Worm (Caenorhabditis elegans): ENCODE data around the gene C24B9.3.

Gene C24B9.3

DNA sequence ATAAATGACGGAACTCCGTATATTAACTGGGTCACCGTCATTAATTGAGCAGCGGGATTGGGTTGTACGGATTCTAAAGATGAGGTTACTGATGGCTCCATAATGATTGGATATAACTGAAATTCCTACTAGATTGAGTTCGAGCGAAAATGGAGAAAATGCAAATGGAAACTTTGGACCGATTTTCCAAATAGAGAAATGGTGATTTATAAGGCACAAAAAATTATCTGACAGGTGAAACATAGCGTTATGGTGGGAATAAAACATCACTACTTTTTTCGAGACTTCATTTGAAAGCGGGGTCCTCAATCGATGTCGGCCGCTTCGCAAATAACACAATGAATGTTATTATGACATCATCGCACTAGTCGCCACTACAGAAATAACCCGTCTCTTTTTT lies 11.2 kb upstream of the C24B9.3 start, which contains the start of gene srg-60:
TSS of gene srg-60 (minus strand) at position 101 of the 400 bp plus-strand sequence.
- TF ChIP-seq madf-2 (tag; optimal IDR thresholded peaks at IDR 0.05) (no peak), C08G9.2 (tag; optimal IDR thresholded peaks at IDR 0.05) (no peak), lim-6 (tag; optimal IDR thresholded peaks at IDR 0.05) (no peak), ttx-3 (tag; optimal IDR thresholded peaks at IDR 0.05) (no peak), nhr-11 (tag; optimal IDR thresholded peaks at IDR 0.05) (no peak), pha-2 (tag; optimal IDR thresholded peaks at IDR 0.05) (no peak), fkh-6 (tag; optimal IDR thresholded peaks at IDR 0.05) (no peak), ztf-16 (tag; optimal IDR thresholded peaks at IDR 0.05) (no peak), unc-42 (tag; optimal IDR thresholded peaks at IDR 0.05) (no peak), ceh-9 (tag; optimal IDR thresholded peaks at IDR 0.05) (no peak), hlh-13 (GFP tag; optimal IDR thresholded peaks at IDR 0.05) (no peak), fkh-10 (GFP tag; optimal IDR thresholded peaks at IDR 0.05) (no peak), tbx-2 (tag; optimal IDR thresholded peaks at IDR 0.05) (no peak), zip-5 (tag; optimal IDR thresholded peaks at IDR 0.05) (no peak), nfya-1 (tag; optimal IDR thresholded peaks at IDR 0.05) (no peak), dmd-4 (tag; optimal IDR thresholded peaks at IDR 0.05; ENCODE audit: borderline replicate concordance) (no peak), nhr-232 (tag; optimal IDR thresholded peaks at IDR 0.05) (no peak), sox-4 (tag; optimal IDR thresholded peaks at IDR 0.05) (no peak)

DNA sequence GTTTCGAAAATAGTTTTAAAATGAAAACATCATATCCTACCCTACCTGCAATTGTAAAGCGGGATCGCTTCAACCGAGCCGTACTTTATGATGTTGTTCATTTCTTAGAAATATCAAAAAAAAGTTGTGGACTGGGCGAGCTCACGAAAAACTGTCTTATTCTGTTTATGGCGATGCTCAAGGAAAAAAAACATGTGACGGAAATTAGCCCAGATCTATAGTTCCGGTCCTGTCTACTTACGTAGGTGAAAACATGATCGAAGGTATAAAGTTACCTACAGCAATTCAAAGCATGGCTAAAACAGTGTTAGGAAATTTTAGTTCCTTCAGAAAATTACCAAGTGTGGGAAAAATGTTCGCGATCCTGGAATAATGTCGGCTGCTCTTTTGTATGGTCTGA lies 9.4 kb upstream of the C24B9.3 start, which contains the start of gene srt-27:
TSS of gene srt-27 (minus strand) at position 101 of the 400 bp plus-strand sequence.
- TF ChIP-seq dve-1 (tag; optimal IDR thresholded peaks at IDR 0.05) (no peak), ceh-45 (GFP tag; IDR thresholded peaks at IDR 0.05) (no peak), unc-55 (GFP tag; optimal IDR thresholded peaks at IDR 0.05) (no peak), ceh-34 (tag; optimal IDR thresholded peaks at IDR 0.05) (no peak), rnt-1 (tag; optimal IDR thresholded peaks at IDR 0.05) (no peak), che-1 (tag; optimal IDR thresholded peaks at IDR 0.05) (no peak), ztf-16 (tag; optimal IDR thresholded peaks at IDR 0.05) (no peak), T23F11.4 (GFP tag; optimal IDR thresholded peaks at IDR 0.05) (no peak), ceh-22 (tag; optimal IDR thresholded peaks at IDR 0.05) (no peak), pha-4 (tag; optimal IDR thresholded peaks at IDR 0.05) (no peak), gmeb-2 (tag; optimal IDR thresholded peaks at IDR 0.05) (no peak), elt-2 (tag; optimal IDR thresholded peaks at IDR 0.05) (no peak), hlh-15 (tag; optimal IDR thresholded peaks at IDR 0.05) (no peak)

ce11 chrV:2718688-2719185 lies 7.3 kb upstream of the C24B9.3 start, which contains the start of gene srt-29:
TSS of gene srt-29 (minus strand) at chrV:2719135.
- TF ChIP-seq pha-2 (tag; optimal IDR thresholded peaks at IDR 0.05), result no peak
- no peak for TF ChIP-seq Y22D7AL.16 (tag; optimal IDR thresholded peaks at IDR 0.05)
- TF ChIP-seq C08G9.2 (tag; optimal IDR thresholded peaks at IDR 0.05), result peak; percentile 7
- TF ChIP-seq lin-11 (tag; optimal IDR thresholded peaks at IDR 0.05), result no peak
- no peak for TF ChIP-seq dve-1 (tag; optimal IDR thresholded peaks at IDR 0.05)

DNA sequence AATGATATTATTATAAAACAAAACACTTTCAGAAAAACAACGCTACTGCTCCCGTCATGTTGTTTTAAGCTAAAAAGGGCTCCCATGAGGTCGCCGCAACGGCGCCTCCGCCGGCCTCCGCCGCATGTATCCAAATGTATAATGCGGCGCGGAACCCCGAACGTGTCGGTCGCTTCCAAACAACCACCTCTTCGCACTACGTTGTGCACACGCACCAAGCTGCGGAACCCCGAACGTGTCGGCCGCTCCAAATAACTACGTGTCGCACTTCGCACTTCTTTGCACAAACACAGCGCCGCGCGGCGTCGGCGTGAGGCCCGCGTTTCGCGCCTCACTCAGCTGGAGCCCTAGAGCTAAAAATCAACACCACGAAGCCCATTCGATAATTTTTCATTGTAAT lies 5.5 kb upstream of the C24B9.3 start:
- TF ChIP-seq nhr-232 (tag; optimal IDR thresholded peaks at IDR 0.05), result no peak
- no peak for TF ChIP-seq elt-4 (tag; optimal IDR thresholded peaks at IDR 0.05)
- no peak for TF ChIP-seq hlh-8 (tag; optimal IDR thresholded peaks at IDR 0.05)
- TF ChIP-seq ceh-45 (GFP tag; IDR thresholded peaks at IDR 0.05), result no peak
- no peak for TF ChIP-seq ceh-34 (tag; optimal IDR thresholded peaks at IDR 0.05)
- TF ChIP-seq pha-4 (tag; optimal IDR thresholded peaks at IDR 0.05), result no peak
- no peak for TF ChIP-seq elt-2 (tag; optimal IDR thresholded peaks at IDR 0.05)
- no peak for TF ChIP-seq pqm-1 (tag; optimal IDR thresholded peaks at IDR 0.05)
- no peak for TF ChIP-seq Y22D7AL.16 (tag; optimal IDR thresholded peaks at IDR 0.05)
- no peak for TF ChIP-seq fkh-6 (tag; optimal IDR thresholded peaks at IDR 0.05)
- no peak for TF ChIP-seq tbx-7 (tag; optimal IDR thresholded peaks at IDR 0.05)
- TF ChIP-seq ahr-1 (tag; optimal IDR thresholded peaks at IDR 0.05), result no peak
- no peak for TF ChIP-seq ceh-19 (GFP tag; optimal IDR thresholded peaks at IDR 0.05)
- no peak for TF ChIP-seq F13H6.1 (tag; optimal IDR thresholded peaks at IDR 0.05)
- no peak for TF ChIP-seq dmd-4 (tag; optimal IDR thresholded peaks at IDR 0.05; ENCODE audit: borderline replicate concordance)
- no peak for TF ChIP-seq K09A11.1 (tag; optimal IDR thresholded peaks at IDR 0.05; ENCODE audit: insufficient read depth)
- no peak for TF ChIP-seq unc-55 (GFP tag; optimal IDR thresholded peaks at IDR 0.05)
- TF ChIP-seq ceh-31 (tag; optimal IDR thresholded peaks at IDR 0.05), result no peak

All from whole organism, late embryonic.